Fruit fly (Drosophila melanogaster): ENCODE results near the gene VhaPPA1-1.
A peak's percentile ranks its signal among the peaks of the same experiment; 100 is the strongest.

The VhaPPA1-1 gene

dm6 chr3R:14886011-14886534 is 17.8 kb downstream of the VhaPPA1-1 start, which contains the start of the genes Rrp6, CG33331 and CG33332 (continued):
- TF ChIP-seq Nf-YB (GFP tag; optimal IDR thresholded peaks at IDR 0.05) (peak; percentile 15), Optix (GFP tag; IDR thresholded peaks at IDR 0.05) (no peak), row (GFP tag; IDR thresholded peaks at IDR 0.05) (peak; percentile 79), Atf6 (GFP tag; IDR thresholded peaks at IDR 0.05) (peak; percentile 76), H2.0 (GFP tag; IDR thresholded peaks at IDR 0.05) (peak; percentile 45), CG10462 (GFP tag; optimal IDR thresholded peaks at IDR 0.05) (no peak), CG4617 (GFP tag; optimal IDR thresholded peaks at IDR 0.05; ENCODE audit: borderline replicate concordance) (peak; percentile 63), Med (GFP tag) (peak; percentile 95), CG33213 (GFP tag; optimal IDR thresholded peaks at IDR 0.05) (peak; percentile 49), Max (GFP tag; optimal IDR thresholded peaks at IDR 0.05) (peak; percentile 65), fd3F (GFP tag; optimal IDR thresholded peaks at IDR 0.05) (peak; percentile 80), zen2 (GFP tag; IDR thresholded peaks at IDR 0.05; ENCODE audit: partially characterized antibody) (peak; percentile 82), CG8290 (GFP tag; optimal IDR thresholded peaks at IDR 0.05) (peak; percentile 35), CG8290 (tag; optimal IDR thresholded peaks at IDR 0.05) (no peak), ab (GFP tag; optimal IDR thresholded peaks at IDR 0.05) (no peak), NC2β (GFP tag; optimal IDR thresholded peaks at IDR 0.05) (peak; percentile 57), CG14710 (tag; optimal IDR thresholded peaks at IDR 0.05) (peak; percentile 99), danr (GFP tag; IDR thresholded peaks at IDR 0.05) (no peak), Camta (GFP tag; optimal IDR thresholded peaks at IDR 0.05) (peak; percentile 38), CG12155 (GFP tag; optimal IDR thresholded peaks at IDR 0.05) (peak; percentile 81), CG43689 (GFP tag; IDR thresholded peaks at IDR 0.05) (no peak), Eip74EF (GFP tag; optimal IDR thresholded peaks at IDR 0.05) (no peak), CG17829 (tag; optimal IDR thresholded peaks at IDR 0.05) (peak; percentile 85), CG2199 (GFP tag; IDR thresholded peaks at IDR 0.05) (no peak), CG13123 (GFP tag; optimal IDR thresholded peaks at IDR 0.05) (peak; percentile 44), CG12299 (tag; optimal IDR thresholded peaks at IDR 0.05) (peak; percentile 58), eve (GFP tag; optimal IDR thresholded peaks at IDR 0.05) (no peak), Dfd (GFP tag; optimal IDR thresholded peaks at IDR 0.05) (no peak), Dbx (GFP tag; IDR thresholded peaks at IDR 0.05) (peak; percentile 68), HLH3B (GFP tag; IDR thresholded peaks at IDR 0.05) (peak; percentile 40; the same call in 1 of the 2 replicates), esg (GFP tag; conservative IDR thresholded peaks at IDR 0.05) (peak; percentile 51), CG18011 (GFP tag; optimal IDR thresholded peaks at IDR 0.05) (peak; percentile 58), crol (GFP tag; IDR thresholded peaks at IDR 0.05) (no peak), slp2 (GFP tag; optimal IDR thresholded peaks at IDR 0.05) (no peak), ase (GFP tag; IDR thresholded peaks at IDR 0.05) (no peak), CG3838 (GFP tag; optimal IDR thresholded peaks at IDR 0.05) (peak; percentile 4), Fer1 (GFP tag; optimal IDR thresholded peaks at IDR 0.05) (peak; percentile 83), Rfx (GFP tag; IDR thresholded peaks at IDR 0.05) (peak; percentile 80), CG3995 (GFP tag; optimal IDR thresholded peaks at IDR 0.05) (peak; percentile 65), CG10366 (GFP tag; IDR thresholded peaks at IDR 0.05) (peak; percentile 56), gce (GFP tag; IDR thresholded peaks at IDR 0.05) (no peak), Doc3 (GFP tag; IDR thresholded peaks at IDR 0.05; ENCODE audit: partially characterized antibody) (peak; percentile 41; the same call in 1 of the 3 replicates), Stat92E (GFP tag; optimal IDR thresholded peaks at IDR 0.05) (no peak), pb (GFP tag; optimal IDR thresholded peaks at IDR 0.05) (no peak), Pdp1 (GFP tag; optimal IDR thresholded peaks at IDR 0.05) (peak; percentile 29 to 59), CG15601 (tag; optimal IDR thresholded peaks at IDR 0.05) (peak; percentile 68), CG10431 (GFP tag; optimal IDR thresholded peaks at IDR 0.05) (peak; percentile 39), CG6765 (GFP tag; optimal IDR thresholded peaks at IDR 0.05) (peak; percentile 20), CG7357 (GFP tag; IDR thresholded peaks at IDR 0.05) (no peak), Chrac-16 (GFP tag; optimal IDR thresholded peaks at IDR 0.05) (peak; percentile 67), CG10979 (tag; optimal IDR thresholded peaks at IDR 0.05) (peak; percentile 47)

Measured in whole organism, embryonic.